Fruit fly (Drosophila melanogaster): ENCODE measurements around the gene CG43295.

CG43295 gene

dm6 chr3L:16132067-16132418 lies 26.4 kb downstream of the CG43295 start:
- no peak for TF ChIP-seq ovo (GFP tag; optimal IDR thresholded peaks at IDR 0.05)
- TF ChIP-seq kay (GFP tag; ENCODE audit: borderline replicate concordance): no peak
- no peak for TF ChIP-seq tj (GFP tag; optimal IDR thresholded peaks at IDR 0.05)
- TF ChIP-seq pad (GFP tag; optimal IDR thresholded peaks at IDR 0.05): no peak
- no peak for TF ChIP-seq CG7045 (GFP tag; optimal IDR thresholded peaks at IDR 0.05)
- TF ChIP-seq CG33017 (tag; optimal IDR thresholded peaks at IDR 0.05): no peak
- TF ChIP-seq CG7101 (tag; optimal IDR thresholded peaks at IDR 0.05): no peak
- no peak for TF ChIP-seq CG5204 (GFP tag; optimal IDR thresholded peaks at IDR 0.05)
- TF ChIP-seq Mnt (GFP tag; optimal IDR thresholded peaks at IDR 0.05): no peak
- no peak for TF ChIP-seq cic (GFP tag; optimal IDR thresholded peaks at IDR 0.05)

dm6 chr3L:16136819-16137553 lies 31.3 kb downstream of the CG43295 start:
- peak; percentile 41 for TF ChIP-seq cic (GFP tag; optimal IDR thresholded peaks at IDR 0.05)
- no peak for TF ChIP-seq cnc (optimal IDR thresholded peaks at IDR 0.05)
- TF ChIP-seq pad (GFP tag; optimal IDR thresholded peaks at IDR 0.05): no peak
- no peak for TF ChIP-seq kay (GFP tag; ENCODE audit: borderline replicate concordance)
- no peak for TF ChIP-seq toe (GFP tag; optimal IDR thresholded peaks at IDR 0.05)
- no peak for TF ChIP-seq ovo (GFP tag; optimal IDR thresholded peaks at IDR 0.05)
- no peak for TF ChIP-seq CG7101 (tag; optimal IDR thresholded peaks at IDR 0.05)
- no peak for TF ChIP-seq Hr96 (GFP tag; optimal IDR thresholded peaks at IDR 0.05)

- TF ChIP-seq cnc (optimal IDR thresholded peaks at IDR 0.05) (no peak), CG1620 (GFP tag; optimal IDR thresholded peaks at IDR 0.05) (no peak), toe (GFP tag; optimal IDR thresholded peaks at IDR 0.05) (no peak), Hr96 (GFP tag; optimal IDR thresholded peaks at IDR 0.05) (no peak)
Observed at dm6 chr3L:16137779-16138178, 32.1 kb downstream of the CG43295 start, which contains the start of gene CG5157. TSS of gene CG5157 (minus strand) at chr3L:16137879.

dm6 chr3L:16139131-16139530 lies 33.5 kb downstream of the CG43295 start:
- no peak for TF ChIP-seq CG7045 (GFP tag; optimal IDR thresholded peaks at IDR 0.05)
- TF ChIP-seq tj (GFP tag; optimal IDR thresholded peaks at IDR 0.05): no peak
- peak; percentile 41 for TF ChIP-seq bab1 (GFP tag; optimal IDR thresholded peaks at IDR 0.05)
- TF ChIP-seq CG12768 (GFP tag; optimal IDR thresholded peaks at IDR 0.05): no peak
- peak; percentile 98 for TF ChIP-seq CG14711 (tag; optimal IDR thresholded peaks at IDR 0.05)
- no peak for TF ChIP-seq Clk (GFP tag; optimal IDR thresholded peaks at IDR 0.05)
- no peak for TF ChIP-seq cic (GFP tag; optimal IDR thresholded peaks at IDR 0.05)

dm6 chr3L:16141556-16141955 lies 35.9 kb downstream of the CG43295 start:
- no peak for TF ChIP-seq pad (GFP tag; optimal IDR thresholded peaks at IDR 0.05)
- TF ChIP-seq CG11617 (GFP tag; optimal IDR thresholded peaks at IDR 0.05): no peak
- no peak for TF ChIP-seq Mnt (GFP tag; optimal IDR thresholded peaks at IDR 0.05)

DNA sequence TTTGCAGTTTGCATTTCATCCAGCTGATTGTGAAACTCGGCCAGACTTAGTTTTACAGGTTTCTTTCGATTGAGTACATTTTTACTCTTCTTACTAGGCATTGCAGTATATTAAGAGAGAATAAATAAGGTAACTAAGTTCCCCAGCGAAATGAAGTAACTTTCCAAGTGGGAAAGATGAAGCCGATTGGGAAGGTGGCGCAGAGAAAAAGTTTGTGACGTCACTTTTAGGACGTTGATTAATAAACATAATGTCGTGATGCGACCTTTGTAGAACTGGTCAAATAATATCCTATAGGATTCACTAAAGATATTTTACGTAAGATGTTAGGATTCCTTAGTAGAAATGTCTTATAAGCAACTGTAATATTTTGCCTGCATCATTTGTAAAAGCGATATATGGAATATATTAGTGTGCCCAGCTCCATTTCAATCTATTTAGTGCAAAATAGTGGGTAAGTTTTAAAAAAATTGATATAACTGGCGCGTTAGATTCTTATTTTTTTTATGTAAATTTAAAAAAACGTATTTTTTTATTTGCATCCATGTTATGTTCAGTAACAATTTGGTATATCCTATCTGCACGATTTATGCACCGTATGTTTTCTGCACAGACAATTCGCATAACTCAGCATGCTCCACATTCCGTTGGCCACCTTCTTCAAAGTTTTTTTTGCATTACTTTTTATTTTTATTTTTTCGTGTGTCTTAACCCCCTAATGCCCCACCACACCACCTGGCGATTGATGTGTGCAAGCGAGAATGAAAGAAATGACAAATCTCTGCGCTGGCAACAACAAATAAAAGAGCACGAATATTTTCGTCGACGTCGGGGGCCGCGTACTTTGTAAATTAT lies 38.3 kb downstream of the CG43295 start, which contains the start of gene CG32152:
CG32152 (minus strand) TSS at position 352 of the 855 bp plus-strand sequence.
- no peak for TF ChIP-seq CG7101 (tag; optimal IDR thresholded peaks at IDR 0.05)
- TF ChIP-seq bab1 (GFP tag; optimal IDR thresholded peaks at IDR 0.05): peak; percentile 47
- peak; percentile 87 for TF ChIP-seq tj (GFP tag; optimal IDR thresholded peaks at IDR 0.05)

dm6 chr3L:16145282-16145681 lies 39.6 kb downstream of the CG43295 start:
- TF ChIP-seq CG7101 (tag; optimal IDR thresholded peaks at IDR 0.05) (no peak), Crg-1 (GFP tag; optimal IDR thresholded peaks at IDR 0.05) (no peak), CG11617 (GFP tag; optimal IDR thresholded peaks at IDR 0.05) (no peak), Mnt (GFP tag; optimal IDR thresholded peaks at IDR 0.05) (no peak), CG1620 (GFP tag; optimal IDR thresholded peaks at IDR 0.05) (no peak), cic (GFP tag; optimal IDR thresholded peaks at IDR 0.05) (no peak), CG7045 (GFP tag; optimal IDR thresholded peaks at IDR 0.05) (no peak), kay (GFP tag; ENCODE audit: borderline replicate concordance) (no peak), Clk (GFP tag; optimal IDR thresholded peaks at IDR 0.05) (no peak), pad (GFP tag; optimal IDR thresholded peaks at IDR 0.05) (no peak)
